Fruit fly (Drosophila melanogaster) whole organism, embryonic: Measurements from ENCODE around the gene gish.
A peak's percentile ranks its signal among the peaks of the same experiment; 100 is the strongest.

Experiments
- C15 ChIP-seq: fragments of 200-800 bp; sonication (Bioruptor generic); IDR thresholded peaks from 3 replicates; pipeline ENCODE4 v1.3.6; 2022; ENCODE audit warnings: missing biosample characterization, missing genetic modification characterization
- CG12942 ChIP-seq: fragments of 200-800 bp; sonication (Bioruptor generic); optimal IDR thresholded peaks from 3 replicates; lab custom pipeline; 2016; ENCODE audit warnings: missing biosample characterization, missing genetic modification characterization
- CG13123 ChIP-seq: fragments of 200-800 bp; sonication (Bioruptor generic); optimal IDR thresholded peaks from 2 replicates; lab custom pipeline; 2016; ENCODE audit warnings: missing biosample characterization, missing genetic modification characterization
- CG13287 ChIP-seq: fragments of 200-800 bp; sonication (Bioruptor generic); IDR thresholded peaks from 2 replicates; pipeline ENCODE4 v1.3.6; 2022; ENCODE audit warnings: missing biosample characterization, missing genetic modification characterization; ENCODE audit not compliant: partially characterized antibody
- CG14860 ChIP-seq: fragments of 200-800 bp; sonication (Bioruptor generic); IDR thresholded peaks from 3 replicates; pipeline ENCODE4 v1.3.6; 2022; ENCODE audit warnings: missing biosample characterization, missing genetic modification characterization; ENCODE audit not compliant: partially characterized antibody
- CG15073 ChIP-seq: fragments of 200-800 bp; sonication (Bioruptor generic); optimal IDR thresholded peaks from 2 replicates; lab custom pipeline; 2016; ENCODE audit warnings: missing biosample characterization, missing genetic modification characterization
- CG1647 ChIP-seq: fragments of 200-800 bp; sonication (Bioruptor generic); optimal IDR thresholded peaks from 3 replicates; lab custom pipeline; 2016; ENCODE audit warnings: missing biosample characterization, missing genetic modification characterization
- CG17385 ChIP-seq: fragments of 200-800 bp; sonication (Bioruptor generic); optimal IDR thresholded peaks from 3 replicates; lab custom pipeline; 2018; ENCODE audit warnings: missing biosample characterization, mild to moderate bottlenecking, missing genetic modification characterization
- CG18599 ChIP-seq: fragments of 200-800 bp; sonication (Bioruptor generic); optimal IDR thresholded peaks from 3 replicates; lab custom pipeline; 2017; ENCODE audit warnings: missing biosample characterization, missing genetic modification characterization, mild to moderate bottlenecking, moderate library complexity, missing genetic modification reagents
- CG18764 ChIP-seq: fragments of 200-800 bp; sonication (Bioruptor generic); optimal IDR thresholded peaks from 3 replicates; lab custom pipeline; 2016; ENCODE audit warnings: missing biosample characterization, missing genetic modification characterization
- CG2889 ChIP-seq: fragments of 200-800 bp; sonication (Bioruptor generic); IDR thresholded peaks from 3 replicates; pipeline ENCODE4 v1.3.6; 2022; ENCODE audit warnings: missing biosample characterization, missing genetic modification characterization
- CG30431 ChIP-seq: fragments of 200-800 bp; sonication (Bioruptor generic); optimal IDR thresholded peaks from 2 replicates; lab custom pipeline; 2017; ENCODE audit warnings: missing biosample characterization, missing genetic modification characterization
- CG32532 ChIP-seq: fragments of 200-800 bp; sonication (Bioruptor generic); IDR thresholded peaks from 2 replicates; pipeline ENCODE4 v1.3.6; 2022; ENCODE audit warnings: missing biosample characterization, missing genetic modification characterization
- CG3407 ChIP-seq: fragments of 200-800 bp; sonication (Bioruptor generic); optimal IDR thresholded peaks from 2 replicates; lab custom pipeline; 2018; ENCODE audit warnings: missing biosample characterization, mild to moderate bottlenecking, missing genetic modification characterization
- CG3847 ChIP-seq: fragments of 200-800 bp; sonication (Bioruptor generic); IDR thresholded peaks from 2 replicates; pipeline ENCODE4 v1.3.6; 2022; ENCODE audit warnings: missing biosample characterization, missing genetic modification characterization
- CG4328 ChIP-seq: fragments of 200-800 bp; sonication (Bioruptor generic); optimal IDR thresholded peaks from 3 replicates; lab custom pipeline; 2017; ENCODE audit warnings: missing biosample characterization, missing genetic modification reagents, missing genetic modification characterization
- CG4707 ChIP-seq: fragments of 200-800 bp; sonication (Bioruptor generic); optimal IDR thresholded peaks from 2 replicates; lab custom pipeline; 2018; ENCODE audit warnings: missing biosample characterization, mild to moderate bottlenecking, missing genetic modification characterization, moderate library complexity
- CG5180 ChIP-seq: fragments of 200-800 bp; sonication (Bioruptor generic); optimal IDR thresholded peaks from 3 replicates; lab custom pipeline; 2017; ENCODE audit warnings: missing biosample characterization, missing genetic modification characterization, mild to moderate bottlenecking, moderate library complexity, missing genetic modification reagents
- CG6654 ChIP-seq: fragments of 200-800 bp; sonication (Bioruptor generic); optimal IDR thresholded peaks from 2 replicates; lab custom pipeline; 2017; ENCODE audit warnings: missing biosample characterization, mild to moderate bottlenecking, missing genetic modification characterization
- CG7556 ChIP-seq: fragments of 200-800 bp; sonication (Bioruptor generic); optimal IDR thresholded peaks from 2 replicates; lab custom pipeline; 2017; ENCODE audit warnings: missing biosample characterization, mild to moderate bottlenecking, missing genetic modification characterization
- CG7786 ChIP-seq: fragments of 200-800 bp; sonication (Bioruptor generic); optimal IDR thresholded peaks from 2 replicates; lab custom pipeline; 2016; ENCODE audit warnings: missing biosample characterization, missing genetic modification characterization
- CG9609 ChIP-seq: fragments of 200-800 bp; sonication (Bioruptor generic); optimal IDR thresholded peaks from 3 replicates; lab custom pipeline; 2016; ENCODE audit warnings: missing biosample characterization, missing genetic modification characterization
- Dip2 ChIP-seq: fragments of 200-800 bp; sonication (Bioruptor generic); IDR thresholded peaks from 2 replicates; pipeline ENCODE4 v1.3.6; 2022; ENCODE audit warnings: missing biosample characterization, missing genetic modification characterization
- E2f2 ChIP-seq: fragments of 200-800 bp; sonication (Bioruptor generic); IDR thresholded peaks from 2 replicates; pipeline ENCODE4 v1.3.6; 2022; ENCODE audit warnings: missing biosample characterization, missing genetic modification characterization
- Ets65A ChIP-seq: fragments of 200-800 bp; sonication (Bioruptor generic); peaks from one replicate; lab custom pipeline; 2016; ENCODE audit warnings: missing biosample characterization, missing genetic modification characterization
- Hmx ChIP-seq: fragments of 200-800 bp; sonication (Bioruptor generic); optimal IDR thresholded peaks from 2 replicates; lab custom pipeline; 2016; ENCODE audit warnings: missing biosample characterization, missing genetic modification characterization
- Jarid2 ChIP-seq: fragments of 200-800 bp; sonication (Bioruptor generic); optimal IDR thresholded peaks from 3 replicates; lab custom pipeline; 2017; ENCODE audit warnings: mild to moderate bottlenecking, missing biosample characterization, missing genetic modification reagents, missing genetic modification characterization
- Lpt ChIP-seq: fragments of >200 bp; optimal IDR thresholded peaks from 2 replicates; lab custom pipeline; 2018; ENCODE audit warnings: missing biosample characterization, missing genetic modification characterization
- Mes4 ChIP-seq: fragments of 200-800 bp; sonication (Bioruptor generic); optimal IDR thresholded peaks from 2 replicates; lab custom pipeline; 2016; ENCODE audit warnings: missing biosample characterization, missing genetic modification characterization
- Neu2 ChIP-seq: fragments of 200-800 bp; sonication (Bioruptor generic); optimal IDR thresholded peaks from 3 replicates; lab custom pipeline; 2016; ENCODE audit warnings: missing biosample characterization, missing genetic modification characterization, borderline replicate concordance
- NfI ChIP-seq: fragments of 200-800 bp; sonication (Bioruptor generic); optimal IDR thresholded peaks from 3 replicates; lab custom pipeline; 2018; ENCODE audit warnings: missing biosample characterization, mild to moderate bottlenecking, missing genetic modification characterization, moderate library complexity
- Oaz ChIP-seq: fragments of 200-800 bp; sonication (Bioruptor generic); IDR thresholded peaks from 2 replicates; pipeline ENCODE4 v1.3.6; 2022; ENCODE audit warnings: missing biosample characterization, missing genetic modification characterization
- Ptx1 ChIP-seq: fragments of 200-800 bp; sonication (Bioruptor generic); IDR thresholded peaks from 2 replicates; pipeline ENCODE4 v1.3.6; 2022; ENCODE audit warnings: missing biosample characterization, missing genetic modification characterization
- Tbp ChIP-seq: fragments of >200 bp; optimal IDR thresholded peaks from 2 replicates; lab custom pipeline; 2018; ENCODE audit warnings: missing biosample characterization, missing genetic modification characterization
- ara ChIP-seq: fragments of 200-800 bp; sonication (Bioruptor generic); IDR thresholded peaks from 2 replicates; pipeline ENCODE4 v1.3.6; 2022; ENCODE audit warnings: missing biosample characterization, missing genetic modification characterization
- bowl ChIP-seq: fragments of 200-800 bp; sonication (Bioruptor generic); IDR thresholded peaks from 2 replicates; pipeline ENCODE4 v1.3.6; 2022; ENCODE audit warnings: missing biosample characterization, missing genetic modification characterization
- h ChIP-seq: fragments of >200 bp; optimal IDR thresholded peaks from 2 replicates; lab custom pipeline; 2017
- ham ChIP-seq: fragments of 200-800 bp; sonication (Bioruptor generic); IDR thresholded peaks from 2 replicates; pipeline ENCODE4 v1.3.6; 2022; ENCODE audit warnings: missing biosample characterization, missing genetic modification characterization
- hkb ChIP-seq, 2 experiments: fragments of 200-800 bp in 1 of 2; fragments of >200 bp in 1 of 2; sonication (Bioruptor generic) in 1 of 2; IDR thresholded peaks in 1 of 2; optimal IDR thresholded peaks in 1 of 2; 2 replicates each; pipeline versions ENCODE4 v1.3.6 to Lab custom; 2017 to 2022; ENCODE audit warnings: missing biosample characterization in 1 of 2, missing genetic modification characterization in 1 of 2
- lola ChIP-seq, 3 experiments: fragments of >200 bp in 2 of 3; fragments of 200-800 bp in 1 of 3; sonication (Bioruptor generic) in 1 of 3; optimal IDR thresholded peaks; 2 replicates each; lab custom pipeline; 2017 to 2019; ENCODE audit warnings: missing biosample characterization in 3 of 3, missing genetic modification characterization in 3 of 3, mild to moderate bottlenecking in 1 of 3, moderate library complexity in 1 of 3
- nau ChIP-seq: fragments of 200-800 bp; sonication (Bioruptor generic); optimal IDR thresholded peaks from 3 replicates; lab custom pipeline; 2017; ENCODE audit warnings: missing biosample characterization, mild to moderate bottlenecking, missing genetic modification characterization, missing genetic modification reagents
- nmo ChIP-seq: fragments of 200-800 bp; sonication (Bioruptor generic); optimal IDR thresholded peaks from 2 replicates; lab custom pipeline; 2018; ENCODE audit warnings: missing biosample characterization, mild to moderate bottlenecking, missing genetic modification characterization, moderate library complexity
- pita ChIP-seq: fragments of 200-800 bp; sonication (Bioruptor generic); optimal IDR thresholded peaks from 2 replicates; lab custom pipeline; 2017; ENCODE audit warnings: missing biosample characterization, mild to moderate bottlenecking, missing genetic modification characterization
- sna ChIP-seq: fragments of 200-800 bp; sonication (Bioruptor generic); IDR thresholded peaks from 2 replicates; pipeline ENCODE4 v1.3.6; 2022; ENCODE audit warnings: missing biosample characterization, missing genetic modification characterization; ENCODE audit not compliant: partially characterized antibody
- tx ChIP-seq: fragments of 200-800 bp; sonication (Bioruptor generic); optimal IDR thresholded peaks from 2 replicates; lab custom pipeline; 2016; ENCODE audit warnings: missing biosample characterization, missing genetic modification characterization
- unc-4 ChIP-seq: fragments of 200-800 bp; sonication (Bioruptor generic); IDR thresholded peaks from 2 replicates; pipeline ENCODE4 v1.3.6; 2022; ENCODE audit warnings: missing biosample characterization, missing genetic modification characterization; ENCODE audit not compliant: partially characterized antibody
- unpg ChIP-seq: fragments of 200-800 bp; sonication (Bioruptor generic); optimal IDR thresholded peaks from 3 replicates; lab custom pipeline; 2018; ENCODE audit warnings: missing biosample characterization, mild to moderate bottlenecking, missing genetic modification characterization, moderate library complexity

The gish gene

DNA sequence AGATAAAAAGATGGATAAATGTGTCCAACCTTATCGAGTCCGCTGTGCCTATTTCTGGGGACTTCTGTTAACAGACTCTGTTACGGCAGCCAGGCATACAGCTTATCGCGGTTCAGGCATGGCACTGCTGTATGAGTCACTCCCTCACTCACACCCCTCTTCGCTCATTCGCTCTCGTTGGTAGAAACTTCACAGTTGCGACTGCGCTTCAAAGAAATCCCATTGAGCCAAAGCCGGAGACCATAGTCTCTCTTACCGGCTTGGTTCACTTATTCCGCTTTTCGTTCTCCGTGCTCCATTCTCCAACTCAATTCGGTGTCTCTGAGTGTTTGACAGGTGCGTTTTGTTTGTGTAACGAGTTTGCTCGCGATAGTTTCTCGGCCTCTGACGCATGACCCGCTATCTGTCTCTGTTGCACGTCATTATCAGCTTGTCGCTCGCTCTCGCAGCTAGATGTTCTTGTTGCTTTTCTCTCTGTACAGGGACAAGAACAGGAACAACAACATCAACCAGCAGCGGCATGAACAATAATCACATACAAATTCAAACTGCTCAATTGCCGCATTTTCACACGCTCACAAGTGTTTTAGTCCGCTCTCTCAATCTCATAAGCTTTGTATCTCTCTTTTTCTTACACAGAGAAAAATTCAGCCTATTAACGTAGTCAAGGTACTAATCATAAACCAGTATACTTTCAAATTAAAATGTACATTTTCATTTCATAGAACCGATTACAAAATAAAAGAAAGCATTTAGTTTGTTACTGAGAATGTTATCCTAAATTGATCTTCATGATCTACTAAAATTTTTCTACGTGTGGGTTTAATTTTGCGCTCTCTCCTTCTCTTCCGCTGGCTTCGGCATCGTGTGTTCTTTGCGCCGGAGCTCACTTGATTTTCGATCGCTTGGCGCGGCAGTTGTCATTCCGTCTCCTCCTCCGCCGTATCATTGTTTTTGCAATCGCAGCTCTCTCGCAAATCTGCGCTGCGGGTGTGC lies 8.0 kb downstream of the gish start (continued):
- peak; percentile 98 for TF ChIP-seq nau (GFP tag; lab: Kevin White, UChicago)
- peak; percentile 79 for TF ChIP-seq CG6654 (GFP tag; lab: Kevin White, UChicago)
- TF ChIP-seq CG13123: peak; percentile 99
- peak; percentile 99 for TF ChIP-seq CG9609 (GFP tag; lab: Kevin White, UChicago)
- no peak for TF ChIP-seq Lpt (GFP tag; lab: Kevin White, UChicago)
- TF ChIP-seq CG30431 (GFP tag; lab: Kevin White, UChicago): peak; percentile 97
- 0 out of 2 replicates have a peak, but pooled peaks have one; percentile 26 for TF ChIP-seq sna (GFP tag; lab: Robert Waterston, UW)
- TF ChIP-seq Jarid2 (GFP tag; lab: Kevin White, UChicago): peak; percentile 92
- TF ChIP-seq CG5180 (GFP tag; lab: Kevin White, UChicago): peak; percentile 94
- TF ChIP-seq CG18764 (GFP tag; lab: Kevin White, UChicago): peak; percentile 99
- peak; percentile 99 for TF ChIP-seq NfI (GFP tag; lab: Kevin White, UChicago)
- peak; percentile 99 for TF ChIP-seq CG32532
- TF ChIP-seq CG18599 (GFP tag; lab: Kevin White, UChicago): peak; percentile 100
- peak in 1 of 3 experiments; percentile 100 for TF ChIP-seq lola (GFP tag; optimal IDR thresholded peaks at IDR 0.05; lab: Kevin White, UChicago)
- TF ChIP-seq CG4707 (GFP tag; lab: Kevin White, UChicago): peak; percentile 97
- TF ChIP-seq CG2889 (GFP tag; lab: Robert Waterston, UW): peak; percentile 99
- peak; percentile 96 for TF ChIP-seq Hmx (GFP tag; lab: Kevin White, UChicago)
- peak; percentile 98 for TF ChIP-seq CG4328 (GFP tag; lab: Kevin White, UChicago)
- no peak for TF ChIP-seq pita (GFP tag; lab: Kevin White, UChicago)
- TF ChIP-seq Tbp (GFP tag; lab: Kevin White, UChicago): no peak
- peak; percentile 48; the same call in 1 of the 2 replicates for TF ChIP-seq CG13287
- TF ChIP-seq Neu2 (GFP tag; lab: Kevin White, UChicago): peak; percentile 98
- TF ChIP-seq CG3407 (GFP tag; lab: Kevin White, UChicago): peak; percentile 98
- TF ChIP-seq E2f2 (GFP tag; lab: Robert Waterston, UW): peak; percentile 94
- TF ChIP-seq nmo (GFP tag; lab: Kevin White, UChicago): peak; percentile 100
- TF ChIP-seq bowl (GFP tag; lab: Robert Waterston, UW): peak; percentile 98
- peak; percentile 100 for TF ChIP-seq CG7556
- TF ChIP-seq CG7786 (GFP tag; lab: Kevin White, UChicago): peak; percentile 99
- peak; percentile 100 for TF ChIP-seq CG3847 (GFP tag; lab: Robert Waterston, UW)
- peak; percentile 97 for TF ChIP-seq Oaz (GFP tag; lab: Robert Waterston, UW)
- peak; percentile 99 for TF ChIP-seq ara (GFP tag; lab: Robert Waterston, UW)
- TF ChIP-seq CG14860 (GFP tag; lab: Robert Waterston, UW): no peak
- peak; percentile 91 for TF ChIP-seq CG15073
- peak; percentile 80; the same call in 1 of the 2 replicates for TF ChIP-seq Dip2 (GFP tag; lab: Robert Waterston, UW)
- TF ChIP-seq CG17385 (GFP tag; lab: Kevin White, UChicago): peak; percentile 99
- TF ChIP-seq h (lab: Kevin White, UChicago): no peak
- TF ChIP-seq Mes4: peak; percentile 99
- peak; percentile 99 for TF ChIP-seq C15 (GFP tag; lab: Robert Waterston, UW)
- TF ChIP-seq Ets65A: peak; percentile 100
- TF ChIP-seq hkb (optimal IDR thresholded peaks at IDR 0.05; lab: Kevin White, UChicago): no peak
- peak; percentile 100 for TF ChIP-seq hkb (GFP tag; IDR thresholded peaks at IDR 0.05; lab: Robert Waterston, UW)
- TF ChIP-seq Ptx1 (GFP tag; lab: Robert Waterston, UW): peak; percentile 99
- TF ChIP-seq unpg (GFP tag; lab: Kevin White, UChicago): peak; percentile 100
- TF ChIP-seq CG12942 (GFP tag; lab: Kevin White, UChicago): peak; percentile 99
- peak; percentile 98 for TF ChIP-seq ham
- peak; percentile 36; the same call in 1 of the 2 replicates for TF ChIP-seq unc-4 (GFP tag; lab: Robert Waterston, UW)
- peak; percentile 99 for TF ChIP-seq CG1647 (GFP tag; lab: Kevin White, UChicago)
- TF ChIP-seq tx (GFP tag; lab: Kevin White, UChicago): peak; percentile 99
